Worm (Caenorhabditis elegans) whole organism, young adult: ENCODE measurements around the gene ZK1321.1.

ENCODE experiments used
- B0019.2 ChIP-seq: fragments of 200-800 bp; sonication (Bioruptor generic); conservative IDR thresholded peaks from 2 replicates; pipeline ENCODE4 v1.3.6; 2022; ENCODE audit warnings: missing genetic modification reagents, missing genetic modification characterization, missing compliant biosample characterization
- B0035.1 ChIP-seq: sonication (generic microtip); optimal IDR thresholded peaks from 2 replicates; lab custom pipeline; 2016; ENCODE audit warnings: missing genetic modification characterization, mild to moderate bottlenecking, missing compliant biosample characterization, missing genotype, missing genetic modification reagents
- C06A6.2 ChIP-seq: fragments of 200-800 bp; sonication (Bioruptor generic); conservative IDR thresholded peaks from 2 replicates; pipeline ENCODE4 v1.3.6; 2022; ENCODE audit warnings: missing genetic modification characterization, missing compliant biosample characterization
- C17E4.6 ChIP-seq: fragments of 200-800 bp; sonication (Bioruptor generic); IDR thresholded peaks from 2 replicates; pipeline ENCODE4 v1.3.6; 2022; ENCODE audit warnings: missing genetic modification reagents, missing genetic modification characterization, missing compliant biosample characterization
- D2030.7 ChIP-seq: fragments of 200-800 bp; sonication (Bioruptor generic); IDR thresholded peaks from 2 replicates; pipeline ENCODE4 v1.3.6; 2022; ENCODE audit warnings: missing genetic modification reagents, missing genetic modification characterization, missing compliant biosample characterization
- F22D6.2 ChIP-seq: sonication (generic microtip); optimal IDR thresholded peaks from 2 replicates; lab custom pipeline; 2016; ENCODE audit warnings: mild to moderate bottlenecking, missing genetic modification characterization, missing compliant biosample characterization
- F33H1.4 ChIP-seq: fragments of 200-800 bp; sonication (Bioruptor generic); IDR thresholded peaks from 2 replicates; pipeline ENCODE4 v1.3.6; 2022; ENCODE audit warnings: missing genetic modification reagents, missing genetic modification characterization, missing compliant biosample characterization
- F37B4.10 ChIP-seq: fragments of 200-800 bp; sonication (Bioruptor generic); IDR thresholded peaks from 2 replicates; pipeline ENCODE4 v1.3.6; 2022; ENCODE audit warnings: missing genetic modification characterization, missing compliant biosample characterization
- K11D2.4 ChIP-seq: fragments of 200-800 bp; sonication (Bioruptor generic); IDR thresholded peaks from 2 replicates; pipeline ENCODE4 v1.3.6; 2022; ENCODE audit warnings: missing genetic modification reagents, missing genetic modification characterization, missing compliant biosample characterization
- K12H6.12 ChIP-seq: fragments of 200-800 bp; sonication (Bioruptor generic); optimal IDR thresholded peaks from 2 replicates; lab custom pipeline; 2018; ENCODE audit warnings: mild to moderate bottlenecking, missing genetic modification characterization, missing compliant biosample characterization
- Y53G8AR.9 ChIP-seq: fragments of 200-800 bp; sonication (Bioruptor generic); conservative IDR thresholded peaks from 2 replicates; pipeline ENCODE4 v1.3.6; 2022; ENCODE audit warnings: missing genetic modification reagents, missing genetic modification characterization, missing compliant biosample characterization
- Y95B8A.8 ChIP-seq: fragments of 200-800 bp; sonication (Bioruptor generic); IDR thresholded peaks from 2 replicates; pipeline ENCODE4 v1.3.6; 2022; ENCODE audit warnings: missing genetic modification reagents, missing genetic modification characterization, missing compliant biosample characterization
- aptf-2 ChIP-seq: fragments of 200-800 bp; sonication (Bioruptor generic); conservative IDR thresholded peaks from 2 replicates; pipeline ENCODE4 v1.3.6; 2022; ENCODE audit warnings: missing genetic modification reagents, missing genetic modification characterization, missing compliant biosample characterization
- attf-3 ChIP-seq: fragments of 200-800 bp; sonication (Bioruptor generic); conservative IDR thresholded peaks from 2 replicates; pipeline ENCODE4 v1.3.6; 2022; ENCODE audit warnings: missing genetic modification reagents, missing genetic modification characterization, missing compliant biosample characterization
- bed-2 ChIP-seq: fragments of 200-800 bp; sonication (Bioruptor generic); IDR thresholded peaks from 2 replicates; pipeline ENCODE4 v1.3.6; 2022; ENCODE audit warnings: missing genetic modification reagents, missing genetic modification characterization, missing compliant biosample characterization
- ceh-58 ChIP-seq: fragments of 200-800 bp; sonication (Bioruptor generic); IDR thresholded peaks from 2 replicates; pipeline ENCODE4 v1.3.6; 2022; ENCODE audit warnings: missing genetic modification characterization, missing compliant biosample characterization
- ceh-91 ChIP-seq: fragments of 200-800 bp; sonication (Bioruptor generic); IDR thresholded peaks from 2 replicates; pipeline ENCODE4 v1.3.6; 2022; ENCODE audit warnings: missing genetic modification reagents, missing genetic modification characterization, missing compliant biosample characterization
- chd-7 ChIP-seq: sonication (generic microtip); optimal IDR thresholded peaks from 2 replicates; lab custom pipeline; 2016; ENCODE audit warnings: mild to moderate bottlenecking, missing genetic modification characterization, moderate library complexity, missing compliant biosample characterization
- dox-1 ChIP-seq: fragments of 200-800 bp; sonication (Bioruptor generic); IDR thresholded peaks from 2 replicates; pipeline ENCODE4 v1.3.6; 2022; ENCODE audit warnings: missing genetic modification reagents, missing genetic modification characterization, missing compliant biosample characterization
- egrh-3 ChIP-seq: fragments of 200-800 bp; sonication (Bioruptor generic); IDR thresholded peaks from 2 replicates; pipeline ENCODE4 v1.3.6; 2022; ENCODE audit warnings: missing genetic modification reagents, missing genetic modification characterization, missing compliant biosample characterization
- hmg-1.2 ChIP-seq: fragments of 200-800 bp; sonication (Bioruptor generic); IDR thresholded peaks from 2 replicates; pipeline ENCODE4 v1.3.6; 2022; ENCODE audit warnings: missing genetic modification reagents, missing genetic modification characterization, missing compliant biosample characterization
- hsf-1 ChIP-seq: fragments of 200-800 bp; sonication (Bioruptor generic); IDR thresholded peaks from 2 replicates; pipeline ENCODE4 v1.3.6; 2022; ENCODE audit warnings: missing genetic modification reagents, missing genetic modification characterization, missing compliant biosample characterization
- lin-54 ChIP-seq: fragments of 200-800 bp; sonication (Bioruptor generic); optimal IDR thresholded peaks from 2 replicates; lab custom pipeline; 2018; ENCODE audit warnings: mild to moderate bottlenecking, missing genetic modification characterization, missing compliant biosample characterization
- lir-1 ChIP-seq: fragments of 200-800 bp; sonication (Bioruptor generic); conservative IDR thresholded peaks from 2 replicates; pipeline ENCODE4 v1.3.6; 2022; ENCODE audit warnings: missing genetic modification reagents, missing genetic modification characterization, missing compliant biosample characterization
- madf-3 ChIP-seq: fragments of 200-800 bp; sonication (Bioruptor generic); IDR thresholded peaks from 2 replicates; pipeline ENCODE4 v1.3.6; 2022; ENCODE audit warnings: missing genetic modification reagents, missing genetic modification characterization, missing compliant biosample characterization
- madf-6 ChIP-seq: fragments of 200-800 bp; sonication (Bioruptor generic); IDR thresholded peaks from 2 replicates; pipeline ENCODE4 v1.3.6; 2022; ENCODE audit warnings: missing genetic modification reagents, missing genetic modification characterization, missing compliant biosample characterization
- madf-8 ChIP-seq: fragments of 200-800 bp; sonication (Bioruptor generic); conservative IDR thresholded peaks from 2 replicates; pipeline ENCODE4 v1.3.6; 2022; ENCODE audit warnings: missing genetic modification reagents, missing genetic modification characterization, missing compliant biosample characterization
- mcd-1 ChIP-seq: fragments of 200-800 bp; sonication (Bioruptor generic); IDR thresholded peaks from 2 replicates; pipeline ENCODE4 v1.3.6; 2022; ENCODE audit warnings: missing genetic modification reagents, missing genetic modification characterization, missing compliant biosample characterization
- nfya-1 ChIP-seq: sonication (generic microtip); optimal IDR thresholded peaks from 2 replicates; lab custom pipeline; 2017; ENCODE audit warnings: antibody characterized with exemption, missing compliant biosample characterization, missing genetic modification characterization, borderline replicate concordance; ENCODE audit not compliant: insufficient read depth
- nhr-120 ChIP-seq: fragments of 200-800 bp; sonication (Bioruptor generic); IDR thresholded peaks from 2 replicates; pipeline ENCODE4 v1.3.6; 2022; ENCODE audit warnings: missing genetic modification characterization, missing compliant biosample characterization
- nhr-27 ChIP-seq: fragments of 200-800 bp; sonication (Bioruptor generic); optimal IDR thresholded peaks from 2 replicates; lab custom pipeline; 2018; ENCODE audit warnings: mild to moderate bottlenecking, missing genetic modification characterization, moderate library complexity, missing compliant biosample characterization
- pbrm-1 ChIP-seq: fragments of 200-800 bp; sonication (Bioruptor generic); IDR thresholded peaks from 2 replicates; pipeline ENCODE4 v1.3.6; 2022; ENCODE audit warnings: missing genetic modification reagents, missing genetic modification characterization, missing compliant biosample characterization
- rcor-1 ChIP-seq: fragments of 200-800 bp; sonication (Bioruptor generic); IDR thresholded peaks from 2 replicates; pipeline ENCODE4 v1.3.6; 2022; ENCODE audit warnings: missing genetic modification reagents, missing genetic modification characterization, missing compliant biosample characterization
- sdz-38 ChIP-seq: sonication (generic microtip); optimal IDR thresholded peaks from 2 replicates; lab custom pipeline; 2016; ENCODE audit warnings: missing genotype, missing genetic modification characterization, missing compliant biosample characterization
- xnd-1 ChIP-seq: sonication (generic microtip); optimal IDR thresholded peaks from 2 replicates; lab custom pipeline; 2016; ENCODE audit warnings: missing genotype, missing genetic modification reagents, missing genetic modification characterization, missing compliant biosample characterization
- ztf-28 ChIP-seq: fragments of 200-800 bp; sonication (Bioruptor generic); IDR thresholded peaks from 2 replicates; pipeline ENCODE4 v1.3.6; 2022; ENCODE audit warnings: missing genetic modification reagents, missing genetic modification characterization, missing compliant biosample characterization

ZK1321.1 gene

ce11 chrII:9716417-9717039 lies 37.3 kb upstream of the ZK1321.1 start, which contains the start of gene wee-1.3 (continued):
- no peak for TF ChIP-seq C06A6.2
- TF ChIP-seq bed-2 (GFP tag; lab: Robert Waterston, UW) = no peak
- TF ChIP-seq Y53G8AR.9 (GFP tag; lab: Robert Waterston, UW) = no peak
- no peak for TF ChIP-seq K11D2.4 (GFP tag; lab: Robert Waterston, UW)
- no peak for TF ChIP-seq B0035.1 (tag; lab: Kevin White, UChicago)
- no peak for TF ChIP-seq sdz-38 (tag; lab: Kevin White, UChicago)
- no peak for TF ChIP-seq aptf-2
- TF ChIP-seq ceh-58 (GFP tag; lab: Robert Waterston, UW) = no peak
- peak; percentile 65 for TF ChIP-seq dox-1 (GFP tag; lab: Robert Waterston, UW)
- TF ChIP-seq lin-54 (GFP tag; lab: Kevin White, UChicago) = peak; percentile 98
- TF ChIP-seq madf-3 (GFP tag; lab: Robert Waterston, UW) = no peak
- no peak for TF ChIP-seq ztf-28 (GFP tag; lab: Robert Waterston, UW)
- no peak for TF ChIP-seq nfya-1 (tag; lab: Kevin White, UChicago)
- no peak for TF ChIP-seq nhr-120
- no peak for TF ChIP-seq F22D6.2
- TF ChIP-seq, all 124 proteins: peak for 32

ce11 chrII:9717904-9718303 lies 35.9 kb upstream of the ZK1321.1 start, which contains the start of gene Y53C12A.6:
Gene Y53C12A.6, minus strand, starts transcription at chrII:9718004.
- TF ChIP-seq chd-7 (tag; lab: Kevin White, UChicago) (no peak), F33H1.4 (GFP tag; lab: Robert Waterston, UW) (no peak), xnd-1 (tag; lab: Kevin White, UChicago) (no peak), ztf-28 (GFP tag; lab: Robert Waterston, UW) (no peak), F37B4.10 (GFP tag; lab: Robert Waterston, UW) (no peak), nhr-27 (tag; lab: Kevin White, UChicago) (no peak), lir-1 (GFP tag; lab: Robert Waterston, UW) (no peak), K12H6.12 (tag; lab: Kevin White, UChicago) (no peak)

- TF ChIP-seq hsf-1 (0 out of 2 replicates have a peak, but pooled peaks have one; percentile 32), mcd-1 (GFP tag; lab: Robert Waterston, UW) (peak; percentile 79), Y95B8A.8 (GFP tag; lab: Robert Waterston, UW) (0 out of 2 replicates have a peak, but pooled peaks have one; percentile 34), egrh-3 (GFP tag; lab: Robert Waterston, UW) (0 out of 2 replicates have a peak, but pooled peaks have one; percentile 12), dox-1 (GFP tag; lab: Robert Waterston, UW) (peak; percentile 85), madf-3 (GFP tag; lab: Robert Waterston, UW) (peak; percentile 88; the same call in 1 of the 2 replicates), pbrm-1 (peak; percentile 63; the same call in 1 of the 2 replicates), B0019.2 (GFP tag; lab: Robert Waterston, UW) (peak; percentile 60; the same call in 1 of the 2 replicates), hmg-1.2 (GFP tag; lab: Robert Waterston, UW) (peak; percentile 96), lin-54 (GFP tag; lab: Kevin White, UChicago) (peak; percentile 23), C17E4.6 (GFP tag; lab: Robert Waterston, UW) (peak; percentile 75; the same call in 1 of the 2 replicates), madf-6 (peak; percentile 92), attf-3 (GFP tag; lab: Robert Waterston, UW) (peak; percentile 82), madf-8 (GFP tag; lab: Robert Waterston, UW) (peak; percentile 87), ceh-91 (GFP tag; lab: Robert Waterston, UW) (peak; percentile 90), xnd-1 (tag; lab: Kevin White, UChicago) (peak; percentile 26), D2030.7 (peak; percentile 90), Y53G8AR.9 (GFP tag; lab: Robert Waterston, UW) (0 out of 2 replicates have a peak, but pooled peaks have one; percentile 54), rcor-1 (GFP tag; lab: Robert Waterston, UW) (peak; percentile 75), ztf-28 (GFP tag; lab: Robert Waterston, UW) (peak; percentile 67; the same call in 1 of the 2 replicates), F33H1.4 (GFP tag; lab: Robert Waterston, UW) (peak; percentile 84)
Observed at ce11 chrII:9718631-9719252, 35.1 kb upstream of the ZK1321.1 start, which contains the start of gene Y53C12A.11. Gene Y53C12A.11, minus strand, starts transcription at chrII:9718698.
